Worm (Caenorhabditis elegans) whole organism, young adult: Measurements from ENCODE around the gene sru-38.
A peak's percentile ranks its signal among the peaks of the same experiment; 100 is the strongest.

Source experiments
- B0035.1 ChIP-seq: sonication (generic microtip); optimal IDR thresholded peaks from 2 replicates; lab custom pipeline; 2016; ENCODE audit warnings: missing genetic modification characterization, mild to moderate bottlenecking, missing compliant biosample characterization, missing genotype, missing genetic modification reagents
- B0336.3 ChIP-seq: fragments of 200-800 bp; sonication (Bioruptor generic); IDR thresholded peaks from 2 replicates; pipeline ENCODE4 v1.3.6; 2022; ENCODE audit warnings: missing genetic modification characterization, missing compliant biosample characterization
- D2030.7 ChIP-seq: fragments of 200-800 bp; sonication (Bioruptor generic); IDR thresholded peaks from 2 replicates; pipeline ENCODE4 v1.3.6; 2022; ENCODE audit warnings: missing genetic modification reagents, missing genetic modification characterization, missing compliant biosample characterization
- F10E7.11 ChIP-seq: sonication (generic microtip); optimal IDR thresholded peaks from 2 replicates; lab custom pipeline; 2017; ENCODE audit warnings: mild to moderate bottlenecking, missing genetic modification characterization, moderate library complexity, missing compliant biosample characterization
- F23B12.7 ChIP-seq: sonication (generic microtip); optimal IDR thresholded peaks from 2 replicates; lab custom pipeline; 2017; ENCODE audit warnings: missing genetic modification characterization, mild to moderate bottlenecking, missing compliant biosample characterization, antibody characterized with exemption, moderate library complexity; ENCODE audit not compliant: insufficient read depth
- F39B2.1 ChIP-seq: fragments of 200-800 bp; sonication (Bioruptor generic); IDR thresholded peaks from 2 replicates; pipeline ENCODE4 v1.3.6; 2022; ENCODE audit warnings: missing genetic modification reagents, missing genetic modification characterization, missing compliant biosample characterization
- F49E8.2 ChIP-seq: sonication (generic microtip); optimal IDR thresholded peaks from 3 replicates; lab custom pipeline; 2017; ENCODE audit warnings: missing genetic modification characterization, mild to moderate bottlenecking, missing compliant biosample characterization, antibody characterized with exemption, moderate library complexity; ENCODE audit not compliant: insufficient read depth
- F57A8.1 ChIP-seq: fragments of 200-800 bp; sonication (Bioruptor generic); optimal IDR thresholded peaks from 2 replicates; lab custom pipeline; 2018; ENCODE audit warnings: mild to moderate bottlenecking, missing genetic modification characterization, moderate library complexity, missing compliant biosample characterization
- T07F8.4 ChIP-seq: sonication (generic microtip); optimal IDR thresholded peaks from 2 replicates; lab custom pipeline; 2016; ENCODE audit warnings: mild to moderate bottlenecking, missing genetic modification characterization, moderate library complexity, missing compliant biosample characterization
- T26A5.8 ChIP-seq: sonication (generic microtip); optimal IDR thresholded peaks from 2 replicates; lab custom pipeline; 2016; ENCODE audit warnings: missing genetic modification characterization, missing compliant biosample characterization
- Y56A3A.18 ChIP-seq: fragments of 200-800 bp; sonication (Bioruptor generic); IDR thresholded peaks from 2 replicates; pipeline ENCODE4 v1.3.6; 2022; ENCODE audit warnings: missing genetic modification reagents, missing genetic modification characterization, missing compliant biosample characterization
- aptf-2 ChIP-seq: fragments of 200-800 bp; sonication (Bioruptor generic); conservative IDR thresholded peaks from 2 replicates; pipeline ENCODE4 v1.3.6; 2022; ENCODE audit warnings: missing genetic modification reagents, missing genetic modification characterization, missing compliant biosample characterization
- aptf-3 ChIP-seq: fragments of 200-800 bp; sonication (Bioruptor generic); IDR thresholded peaks from 2 replicates; pipeline ENCODE4 v1.3.6; 2022; ENCODE audit warnings: missing genetic modification characterization, missing compliant biosample characterization
- athp-1 ChIP-seq: sonication (generic microtip); optimal IDR thresholded peaks from 2 replicates; lab custom pipeline; 2017; ENCODE audit warnings: mild to moderate bottlenecking, missing genetic modification characterization, missing compliant biosample characterization
- attf-6 ChIP-seq: fragments of 200-800 bp; sonication (Bioruptor generic); IDR thresholded peaks from 2 replicates; pipeline ENCODE4 v1.3.6; 2022; ENCODE audit warnings: missing genetic modification reagents, missing genetic modification characterization, missing compliant biosample characterization
- bed-1 ChIP-seq: fragments of 200-800 bp; sonication (Bioruptor generic); IDR thresholded peaks from 2 replicates; pipeline ENCODE4 v1.3.6; 2022; ENCODE audit warnings: missing genetic modification reagents, missing genetic modification characterization, missing compliant biosample characterization
- bed-2 ChIP-seq: fragments of 200-800 bp; sonication (Bioruptor generic); IDR thresholded peaks from 2 replicates; pipeline ENCODE4 v1.3.6; 2022; ENCODE audit warnings: missing genetic modification reagents, missing genetic modification characterization, missing compliant biosample characterization
- cebp-1 ChIP-seq, 2 experiments: fragments of 200-800 bp in 1 of 2; sonication (Bioruptor generic) in 1 of 2; sonication (generic microtip) in 1 of 2; IDR thresholded peaks in 1 of 2; optimal IDR thresholded peaks in 1 of 2; 2 replicates each; pipeline versions ENCODE4 v1.3.6 to Lab custom; 2017 to 2022; ENCODE audit warnings: missing compliant biosample characterization in 2 of 2, missing genetic modification characterization in 2 of 2, mild to moderate bottlenecking in 1 of 2, missing genetic modification reagents in 1 of 2, moderate library complexity in 1 of 2
- ceh-79 ChIP-seq: sonication (generic microtip); optimal IDR thresholded peaks from 2 replicates; lab custom pipeline; 2017; ENCODE audit warnings: mild to moderate bottlenecking, missing genetic modification characterization, missing compliant biosample characterization
- ceh-91 ChIP-seq: fragments of 200-800 bp; sonication (Bioruptor generic); IDR thresholded peaks from 2 replicates; pipeline ENCODE4 v1.3.6; 2022; ENCODE audit warnings: missing genetic modification reagents, missing genetic modification characterization, missing compliant biosample characterization
- die-1 ChIP-seq: sonication (generic microtip); optimal IDR thresholded peaks from 2 replicates; lab custom pipeline; 2016; ENCODE audit warnings: missing genotype, mild to moderate bottlenecking, missing genetic modification characterization, missing compliant biosample characterization
- dox-1 ChIP-seq: fragments of 200-800 bp; sonication (Bioruptor generic); IDR thresholded peaks from 2 replicates; pipeline ENCODE4 v1.3.6; 2022; ENCODE audit warnings: missing genetic modification reagents, missing genetic modification characterization, missing compliant biosample characterization
- egl-18 ChIP-seq: fragments of 200-800 bp; sonication (Bioruptor generic); IDR thresholded peaks from 2 replicates; pipeline ENCODE4 v1.3.6; 2022; ENCODE audit warnings: missing genetic modification reagents, missing genetic modification characterization, missing compliant biosample characterization
- egrh-3 ChIP-seq: fragments of 200-800 bp; sonication (Bioruptor generic); IDR thresholded peaks from 2 replicates; pipeline ENCODE4 v1.3.6; 2022; ENCODE audit warnings: missing genetic modification reagents, missing genetic modification characterization, missing compliant biosample characterization
- ekl-4 ChIP-seq: fragments of 200-800 bp; sonication (Bioruptor generic); IDR thresholded peaks from 2 replicates; pipeline ENCODE4 v1.3.6; 2022; ENCODE audit warnings: missing genetic modification reagents, missing genetic modification characterization, missing compliant biosample characterization
- ets-4 ChIP-seq: fragments of 200-800 bp; sonication (Bioruptor generic); optimal IDR thresholded peaks from 2 replicates; lab custom pipeline; 2018; ENCODE audit warnings: mild to moderate bottlenecking, missing genetic modification characterization, missing compliant biosample characterization
- hmg-1.2 ChIP-seq: fragments of 200-800 bp; sonication (Bioruptor generic); IDR thresholded peaks from 2 replicates; pipeline ENCODE4 v1.3.6; 2022; ENCODE audit warnings: missing genetic modification reagents, missing genetic modification characterization, missing compliant biosample characterization
- lag-1 ChIP-seq: fragments of 200-800 bp; sonication (Bioruptor generic); IDR thresholded peaks from 2 replicates; pipeline ENCODE4 v1.3.6; 2022; ENCODE audit warnings: missing genetic modification reagents, missing genetic modification characterization, missing compliant biosample characterization
- let-607 ChIP-seq, 2 experiments: fragments of 200-800 bp in 1 of 2; sonication (Bioruptor generic) in 1 of 2; sonication (generic microtip) in 1 of 2; optimal IDR thresholded peaks; 2 replicates each; lab custom pipeline; 2016 to 2018; ENCODE audit warnings: mild to moderate bottlenecking in 2 of 2, missing compliant biosample characterization in 2 of 2, missing genetic modification characterization in 2 of 2, moderate library complexity in 2 of 2, missing genotype in 1 of 2
- lin-35 ChIP-seq, 3 experiments: fragments of 150-350 bp in 2 of 3; sonication (generic microtip) in 1 of 3; optimal IDR thresholded peaks; 2 replicates each; lab custom pipeline; 2014 to 2018; ENCODE audit warnings: missing biosample characterization in 3 of 3, missing genetic modification characterization in 3 of 3, missing genetic modification reagents in 3 of 3
- lir-1 ChIP-seq: fragments of 200-800 bp; sonication (Bioruptor generic); conservative IDR thresholded peaks from 2 replicates; pipeline ENCODE4 v1.3.6; 2022; ENCODE audit warnings: missing genetic modification reagents, missing genetic modification characterization, missing compliant biosample characterization
- lsl-1 ChIP-seq: fragments of 200-800 bp; sonication (Bioruptor generic); optimal IDR thresholded peaks from 2 replicates; lab custom pipeline; 2018; ENCODE audit warnings: mild to moderate bottlenecking, missing genetic modification characterization, moderate library complexity, missing compliant biosample characterization
- madf-10 ChIP-seq: sonication (generic microtip); optimal IDR thresholded peaks from 2 replicates; lab custom pipeline; 2016; ENCODE audit warnings: mild to moderate bottlenecking, missing genetic modification characterization, missing compliant biosample characterization
- madf-3 ChIP-seq: fragments of 200-800 bp; sonication (Bioruptor generic); IDR thresholded peaks from 2 replicates; pipeline ENCODE4 v1.3.6; 2022; ENCODE audit warnings: missing genetic modification reagents, missing genetic modification characterization, missing compliant biosample characterization
- nhr-179 ChIP-seq: sonication (generic microtip); optimal IDR thresholded peaks from 2 replicates; lab custom pipeline; 2016; ENCODE audit warnings: mild to moderate bottlenecking, missing genetic modification characterization, missing compliant biosample characterization
- pbrm-1 ChIP-seq: fragments of 200-800 bp; sonication (Bioruptor generic); IDR thresholded peaks from 2 replicates; pipeline ENCODE4 v1.3.6; 2022; ENCODE audit warnings: missing genetic modification reagents, missing genetic modification characterization, missing compliant biosample characterization
- pha-4 ChIP-seq: fragments of 150-350 bp; sonication (generic microtip); optimal IDR thresholded peaks from 2 replicates; lab custom pipeline; 2014; ENCODE audit warnings: missing biosample characterization, missing genetic modification reagents, missing genetic modification characterization
- rcor-1 ChIP-seq: fragments of 200-800 bp; sonication (Bioruptor generic); IDR thresholded peaks from 2 replicates; pipeline ENCODE4 v1.3.6; 2022; ENCODE audit warnings: missing genetic modification reagents, missing genetic modification characterization, missing compliant biosample characterization
- rec-8 ChIP-seq, 2 experiments: sonication (generic microtip); optimal IDR thresholded peaks; 2 replicates each; lab custom pipeline; 2016; ENCODE audit warnings: mild to moderate bottlenecking in 2 of 2, missing genetic modification characterization in 2 of 2, missing genetic modification reagents in 2 of 2, missing genotype in 2 of 2, missing biosample characterization in 1 of 2, missing compliant biosample characterization in 1 of 2, moderate library complexity in 1 of 2
- sea-2 ChIP-seq: fragments of 200-800 bp; sonication (Bioruptor generic); IDR thresholded peaks from 2 replicates; pipeline ENCODE4 v1.3.6; 2022; ENCODE audit warnings: missing genetic modification characterization, missing compliant biosample characterization
- snpc-1.1 ChIP-seq: sonication (generic microtip); optimal IDR thresholded peaks from 2 replicates; lab custom pipeline; 2017; ENCODE audit warnings: missing genetic modification characterization, mild to moderate bottlenecking, missing compliant biosample characterization, antibody characterized with exemption, moderate library complexity, missing genotype, missing genetic modification reagents; ENCODE audit not compliant: insufficient read depth
- somi-1 ChIP-seq: fragments of 200-800 bp; sonication (Bioruptor generic); optimal IDR thresholded peaks from 2 replicates; lab custom pipeline; 2018; ENCODE audit warnings: mild to moderate bottlenecking, missing genetic modification characterization, missing compliant biosample characterization
- unc-62 ChIP-seq: fragments of 150-350 bp; optimal IDR thresholded peaks from 2 replicates; lab custom pipeline; 2014; ENCODE audit warnings: missing biosample characterization, missing genetic modification reagents, missing genetic modification characterization
- ztf-22 ChIP-seq: fragments of 200-800 bp; sonication (Bioruptor generic); optimal IDR thresholded peaks from 2 replicates; lab custom pipeline; 2018; ENCODE audit warnings: mild to moderate bottlenecking, missing genetic modification characterization, moderate library complexity, missing compliant biosample characterization
- ztf-6 ChIP-seq: fragments of 200-800 bp; sonication (Bioruptor generic); IDR thresholded peaks from 2 replicates; pipeline ENCODE4 v1.3.6; 2022; ENCODE audit warnings: missing genetic modification reagents, missing genetic modification characterization, missing compliant biosample characterization

sru-38 gene

DNA sequence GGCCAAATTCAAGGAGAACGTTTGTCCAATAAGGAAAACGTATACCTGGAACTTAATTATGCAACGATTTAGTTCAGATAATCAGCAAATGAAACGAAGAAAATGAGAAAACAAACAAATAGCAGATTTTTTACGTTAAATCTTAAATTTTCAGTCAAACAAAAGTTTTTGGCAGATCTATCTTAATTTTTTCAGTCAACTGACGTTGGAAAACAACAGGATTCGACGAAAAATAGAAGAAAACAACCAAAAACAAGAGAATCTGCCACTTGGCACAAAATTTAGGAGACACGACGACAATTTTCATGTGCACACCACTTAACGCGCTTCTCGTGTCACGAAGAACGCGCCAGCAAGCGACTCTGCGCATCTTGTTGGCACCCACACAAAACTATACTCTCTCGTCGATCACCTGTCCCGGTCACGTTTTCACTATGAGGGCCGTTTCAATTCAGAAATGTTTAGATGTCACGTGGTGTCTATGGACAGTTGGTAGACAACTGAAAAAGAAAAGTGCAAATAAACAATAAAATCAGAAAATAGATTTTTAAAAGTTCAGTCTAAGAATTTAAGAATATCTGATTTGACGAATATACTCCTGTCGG lies 46.1 kb downstream of the sru-38 start, which contains the start of gene ztf-7 (continued):
- TF ChIP-seq F23B12.7 (tag; lab: Kevin White, UChicago) (peak; percentile 55), attf-6 (GFP tag; lab: Robert Waterston, UW) (0 out of 2 replicates have a peak, but pooled peaks have one; percentile 11), egrh-3 (GFP tag; lab: Robert Waterston, UW) (no peak), nhr-179 (no peak), madf-10 (tag; lab: Kevin White, UChicago) (peak; percentile 89), madf-3 (peak; percentile 88), athp-1 (tag; lab: Kevin White, UChicago) (peak; percentile 61), ets-4 (GFP tag; lab: Kevin White, UChicago) (peak; percentile 86), F57A8.1 (GFP tag; lab: Kevin White, UChicago) (no peak), lag-1 (GFP tag; lab: Robert Waterston, UW) (0 out of 2 replicates have a peak, but pooled peaks have one; percentile 56), aptf-2 (GFP tag; lab: Robert Waterston, UW) (0 out of 2 replicates have a peak, but pooled peaks have one; percentile 20), rcor-1 (GFP tag; lab: Robert Waterston, UW) (peak; percentile 92), lsl-1 (peak; percentile 68), egl-18 (GFP tag; lab: Robert Waterston, UW) (0 out of 2 replicates have a peak, but pooled peaks have one; percentile 64), ceh-79 (tag; lab: Kevin White, UChicago) (peak; percentile 32), F39B2.1 (GFP tag; lab: Robert Waterston, UW) (no peak), cebp-1 (GFP tag; IDR thresholded peaks at IDR 0.05; lab: Robert Waterston, UW) (peak; percentile 75), cebp-1 (tag; optimal IDR thresholded peaks at IDR 0.05; lab: Kevin White, UChicago) (peak; percentile 96), unc-62 (GFP tag; lab: Kevin White, UChicago) (no peak), B0035.1 (peak; percentile 77), bed-1 (GFP tag; lab: Robert Waterston, UW) (0 out of 2 replicates have a peak, but pooled peaks have one; percentile 75), ztf-6 (0 out of 2 replicates have a peak, but pooled peaks have one; percentile 42), bed-2 (no peak), ekl-4 (GFP tag; lab: Robert Waterston, UW) (peak; percentile 96), rec-8 (tag; optimal IDR thresholded peaks at IDR 0.05; lab: Kevin White, UChicago) (no peak), ceh-91 (GFP tag; lab: Robert Waterston, UW) (peak; percentile 37; the same call in 1 of the 2 replicates), ztf-22 (peak; percentile 95), snpc-1.1 (tag; lab: Kevin White, UChicago) (no peak), F10E7.11 (tag; lab: Kevin White, UChicago) (no peak), dox-1 (GFP tag; lab: Robert Waterston, UW) (peak; percentile 98), sea-2 (GFP tag; lab: Robert Waterston, UW) (peak; percentile 70; the same call in 1 of the 2 replicates), lir-1 (GFP tag; lab: Robert Waterston, UW) (peak; percentile 89), lin-35 (GFP tag; optimal IDR thresholded peaks at IDR 0.05; lab: Kevin White, UChicago) (peak in 1 of 3 experiments; percentile 87), B0336.3 (peak; percentile 98), let-607 (tag; optimal IDR thresholded peaks at IDR 0.05; lab: Kevin White, UChicago) (peak; percentile 97 to 98), pha-4 (tag; lab: Kevin White, UChicago) (no peak), T07F8.4 (no peak), aptf-3 (GFP tag; lab: Robert Waterston, UW) (no peak), hmg-1.2 (GFP tag; lab: Robert Waterston, UW) (peak; percentile 99), die-1 (tag; lab: Kevin White, UChicago) (no peak), F49E8.2 (tag; lab: Kevin White, UChicago) (peak; percentile 3), pbrm-1 (peak; percentile 97), T26A5.8 (tag; lab: Kevin White, UChicago) (no peak), Y56A3A.18 (GFP tag; lab: Robert Waterston, UW) (peak; percentile 94), D2030.7 (GFP tag; lab: Robert Waterston, UW) (peak; percentile 26; the same call in 1 of the 2 replicates), somi-1 (GFP tag; lab: Kevin White, UChicago) (peak; percentile 92)
